Fruit fly (Drosophila melanogaster) whole organism, prepupa: ENCODE results near the gene Cisd2.

Source experiments
- Blimp-1 ChIP-seq: fragments of 200-800 bp; sonication (Bioruptor generic); optimal IDR thresholded peaks from 3 replicates; lab custom pipeline; 2017; ENCODE audit warnings: missing biosample characterization, missing genetic modification characterization, mild to moderate bottlenecking, moderate library complexity, missing genetic modification reagents
- CG15336 ChIP-seq: fragments of 200-800 bp; sonication (Bioruptor generic); IDR thresholded peaks from 2 replicates; pipeline ENCODE4 v1.3.6; 2022; ENCODE audit warnings: missing biosample characterization, missing genetic modification characterization
- CG4318 ChIP-seq: fragments of 200-800 bp; sonication (Bioruptor generic); optimal IDR thresholded peaks from 3 replicates; lab custom pipeline; 2017; ENCODE audit warnings: missing biosample characterization, mild to moderate bottlenecking, missing genetic modification characterization
- CG6276 ChIP-seq: fragments of 200-800 bp; sonication (Bioruptor generic); optimal IDR thresholded peaks from 2 replicates; lab custom pipeline; 2017; ENCODE audit warnings: missing biosample characterization, mild to moderate bottlenecking, missing genetic modification characterization
- CG8632 ChIP-seq: fragments of 200-800 bp; sonication (Bioruptor generic); optimal IDR thresholded peaks from 3 replicates; lab custom pipeline; 2016; ENCODE audit warnings: missing biosample characterization, missing genetic modification characterization

- TF ChIP-seq Blimp-1 (peak; percentile 67), CG4318 (GFP tag; lab: Kevin White, UChicago) (peak; percentile 83), CG8632 (peak; percentile 84), CG15336 (peak; percentile 91), CG6276 (peak; percentile 85)
Observed at dm6 chr3R:29207012-29207656, 16.1 kb downstream of the Cisd2 start.
